Worm (Caenorhabditis elegans): ENCODE measurements around the gene fipr-3.

The fipr-3 gene

ce11 chrX:14421529-14421982 lies 1.6 kb upstream of the fipr-3 start, which contains the start of gene F23D12.2:
F23D12.2 (minus strand) TSS chrX:14421579.
- TF ChIP-seq klf-2 (GFP tag; conservative IDR thresholded peaks at IDR 0.05) (no peak), ztf-29 (GFP tag; IDR thresholded peaks at IDR 0.05) (no peak), cog-1 (tag; optimal IDR thresholded peaks at IDR 0.05) (no peak), ztf-23 (GFP tag; IDR thresholded peaks at IDR 0.05) (no peak), flt-1 (GFP tag; IDR thresholded peaks at IDR 0.05) (no peak), tab-1 (GFP tag; IDR thresholded peaks at IDR 0.05) (no peak), med-1 (GFP tag; optimal IDR thresholded peaks at IDR 0.05; ENCODE audit: insufficient read depth) (no peak), ref-1 (GFP tag; conservative IDR thresholded peaks at IDR 0.05) (no peak), T22C8.4 (GFP tag; IDR thresholded peaks at IDR 0.05) (no peak)

ce11 chrX:14424186-14424585 lies 981 bp downstream of the fipr-3 start:
- TF ChIP-seq tab-1 (GFP tag; IDR thresholded peaks at IDR 0.05) = no peak
- TF ChIP-seq T22C8.4 (GFP tag; IDR thresholded peaks at IDR 0.05) = no peak
- TF ChIP-seq ztf-29 (GFP tag; IDR thresholded peaks at IDR 0.05) = no peak
- no peak for TF ChIP-seq klf-2 (GFP tag; conservative IDR thresholded peaks at IDR 0.05)
- no peak for TF ChIP-seq ztf-23 (GFP tag; IDR thresholded peaks at IDR 0.05)
- TF ChIP-seq med-1 (GFP tag; optimal IDR thresholded peaks at IDR 0.05; ENCODE audit: insufficient read depth) = no peak
- no peak for TF ChIP-seq flt-1 (GFP tag; IDR thresholded peaks at IDR 0.05)

ce11 chrX:14424673-14425072 lies 1.5 kb downstream of the fipr-3 start, which contains the start of gene F23D12.11:
F23D12.11 (minus strand) TSS chrX:14424751.
- TF ChIP-seq cog-1 (tag; optimal IDR thresholded peaks at IDR 0.05) (no peak), T22C8.4 (GFP tag; IDR thresholded peaks at IDR 0.05) (no peak), ref-1 (GFP tag; conservative IDR thresholded peaks at IDR 0.05) (no peak), tab-1 (GFP tag; IDR thresholded peaks at IDR 0.05) (no peak), ztf-23 (GFP tag; IDR thresholded peaks at IDR 0.05) (no peak), ztf-29 (GFP tag; IDR thresholded peaks at IDR 0.05) (no peak)

- TF ChIP-seq cog-1 (tag; optimal IDR thresholded peaks at IDR 0.05) (no peak), flt-1 (GFP tag; IDR thresholded peaks at IDR 0.05) (no peak), ztf-29 (GFP tag; IDR thresholded peaks at IDR 0.05) (no peak), klf-2 (GFP tag; conservative IDR thresholded peaks at IDR 0.05) (no peak), med-1 (GFP tag; optimal IDR thresholded peaks at IDR 0.05; ENCODE audit: insufficient read depth) (no peak), ztf-23 (GFP tag; IDR thresholded peaks at IDR 0.05) (no peak), T22C8.4 (GFP tag; IDR thresholded peaks at IDR 0.05) (no peak), tab-1 (GFP tag; IDR thresholded peaks at IDR 0.05) (no peak)
These were observed 4.8 kb downstream of the fipr-3 start, which contains the start of gene F23D12.1 for ce11 chrX:14428052-14428451. F23D12.1 (minus strand) TSS chrX:14428152.

- TF ChIP-seq tab-1 (GFP tag; IDR thresholded peaks at IDR 0.05) = no peak
- TF ChIP-seq ref-1 (GFP tag; conservative IDR thresholded peaks at IDR 0.05) = no peak
- TF ChIP-seq ztf-29 (GFP tag; IDR thresholded peaks at IDR 0.05) = no peak
- TF ChIP-seq med-1 (GFP tag; optimal IDR thresholded peaks at IDR 0.05; ENCODE audit: insufficient read depth) = no peak
- no peak for TF ChIP-seq T22C8.4 (GFP tag; IDR thresholded peaks at IDR 0.05)
- TF ChIP-seq ztf-23 (GFP tag; IDR thresholded peaks at IDR 0.05) = no peak
- TF ChIP-seq flt-1 (GFP tag; IDR thresholded peaks at IDR 0.05) = no peak
- no peak for TF ChIP-seq klf-2 (GFP tag; conservative IDR thresholded peaks at IDR 0.05)
- TF ChIP-seq cog-1 (tag; optimal IDR thresholded peaks at IDR 0.05) = no peak
These were observed 7.2 kb downstream of the fipr-3 start for ce11 chrX:14430436-14430835.

ce11 chrX:14435648-14436155 lies 12.5 kb downstream of the fipr-3 start:
- TF ChIP-seq T22C8.4 (GFP tag; IDR thresholded peaks at IDR 0.05) (no peak), ztf-23 (GFP tag; IDR thresholded peaks at IDR 0.05) (no peak), klf-2 (GFP tag; conservative IDR thresholded peaks at IDR 0.05) (no peak), tab-1 (GFP tag; IDR thresholded peaks at IDR 0.05) (no peak), med-1 (GFP tag; optimal IDR thresholded peaks at IDR 0.05; ENCODE audit: insufficient read depth) (no peak), ztf-29 (GFP tag; IDR thresholded peaks at IDR 0.05) (no peak), cog-1 (tag; optimal IDR thresholded peaks at IDR 0.05) (no peak), ref-1 (GFP tag; conservative IDR thresholded peaks at IDR 0.05) (no peak), flt-1 (GFP tag; IDR thresholded peaks at IDR 0.05) (no peak)

- no peak for TF ChIP-seq tab-1 (GFP tag; IDR thresholded peaks at IDR 0.05)
- TF ChIP-seq ztf-29 (GFP tag; IDR thresholded peaks at IDR 0.05) = no peak
- TF ChIP-seq ztf-23 (GFP tag; IDR thresholded peaks at IDR 0.05) = no peak
- no peak for TF ChIP-seq ref-1 (GFP tag; conservative IDR thresholded peaks at IDR 0.05)
- TF ChIP-seq flt-1 (GFP tag; IDR thresholded peaks at IDR 0.05) = no peak
- no peak for TF ChIP-seq klf-2 (GFP tag; conservative IDR thresholded peaks at IDR 0.05)
- TF ChIP-seq med-1 (GFP tag; optimal IDR thresholded peaks at IDR 0.05; ENCODE audit: insufficient read depth) = no peak
- TF ChIP-seq cog-1 (tag; optimal IDR thresholded peaks at IDR 0.05) = no peak
- TF ChIP-seq T22C8.4 (GFP tag; IDR thresholded peaks at IDR 0.05) = no peak
These were observed 19.1 kb downstream of the fipr-3 start, which contains the start of gene F23D12.3 for ce11 chrX:14442321-14442720. F23D12.3 (plus strand) TSS chrX:14442621.

- TF ChIP-seq med-1 (GFP tag; optimal IDR thresholded peaks at IDR 0.05; ENCODE audit: insufficient read depth) (no peak), cog-1 (tag; optimal IDR thresholded peaks at IDR 0.05) (no peak), ref-1 (GFP tag; conservative IDR thresholded peaks at IDR 0.05) (no peak), ztf-29 (GFP tag; IDR thresholded peaks at IDR 0.05) (no peak), flt-1 (GFP tag; IDR thresholded peaks at IDR 0.05) (no peak), klf-2 (GFP tag; conservative IDR thresholded peaks at IDR 0.05) (no peak), tab-1 (GFP tag; IDR thresholded peaks at IDR 0.05) (no peak), ztf-23 (GFP tag; IDR thresholded peaks at IDR 0.05) (no peak), T22C8.4 (GFP tag; IDR thresholded peaks at IDR 0.05) (no peak)
These were observed 21.5 kb downstream of the fipr-3 start, which contains the start of gene F23D12.4 for ce11 chrX:14444701-14445100. F23D12.4 (plus strand) TSS chrX:14445001.

ce11 chrX:14447498-14447897 lies 24.3 kb downstream of the fipr-3 start:
- TF ChIP-seq ref-1 (GFP tag; conservative IDR thresholded peaks at IDR 0.05) = no peak
- TF ChIP-seq klf-2 (GFP tag; conservative IDR thresholded peaks at IDR 0.05) = no peak
- TF ChIP-seq tab-1 (GFP tag; IDR thresholded peaks at IDR 0.05) = no peak
- TF ChIP-seq ztf-29 (GFP tag; IDR thresholded peaks at IDR 0.05) = no peak
- no peak for TF ChIP-seq T22C8.4 (GFP tag; IDR thresholded peaks at IDR 0.05)
- no peak for TF ChIP-seq flt-1 (GFP tag; IDR thresholded peaks at IDR 0.05)
- no peak for TF ChIP-seq med-1 (GFP tag; optimal IDR thresholded peaks at IDR 0.05; ENCODE audit: insufficient read depth)
- no peak for TF ChIP-seq cog-1 (tag; optimal IDR thresholded peaks at IDR 0.05)
- TF ChIP-seq ztf-23 (GFP tag; IDR thresholded peaks at IDR 0.05) = no peak
